Fruit fly (Drosophila melanogaster) whole organism, prepupa: Measurements from ENCODE around the gene Polr2H.

ENCODE experiments used
- Blimp-1 ChIP-seq: fragments of 200-800 bp; sonication (Bioruptor generic); optimal IDR thresholded peaks from 3 replicates; lab custom pipeline; 2017; ENCODE audit warnings: missing biosample characterization, missing genetic modification characterization, mild to moderate bottlenecking, moderate library complexity, missing genetic modification reagents
- CG10631 ChIP-seq: fragments of 200-800 bp; sonication (Bioruptor generic); optimal IDR thresholded peaks from 2 replicates; lab custom pipeline; 2016; ENCODE audit warnings: missing biosample characterization, missing genetic modification characterization
- CG10669 ChIP-seq: fragments of 200-800 bp; sonication (Bioruptor generic); optimal IDR thresholded peaks from 3 replicates; lab custom pipeline; 2018; ENCODE audit warnings: missing biosample characterization, mild to moderate bottlenecking, missing genetic modification characterization, moderate library complexity
- CG11294 ChIP-seq: fragments of 200-800 bp; sonication (Bioruptor generic); IDR thresholded peaks from 2 replicates; pipeline ENCODE4 v1.3.6; 2022; ENCODE audit warnings: missing biosample characterization, missing genetic modification characterization
- CG11762 ChIP-seq: fragments of 200-800 bp; sonication (Bioruptor generic); optimal IDR thresholded peaks from 3 replicates; lab custom pipeline; 2016; ENCODE audit warnings: missing biosample characterization, missing genetic modification characterization; ENCODE audit not compliant: insufficient read depth
- CG11902 ChIP-seq: fragments of 200-800 bp; sonication (Bioruptor generic); optimal IDR thresholded peaks from 3 replicates; lab custom pipeline; 2016; ENCODE audit warnings: missing biosample characterization, missing genetic modification characterization
- CG15336 ChIP-seq: fragments of 200-800 bp; sonication (Bioruptor generic); IDR thresholded peaks from 2 replicates; pipeline ENCODE4 v1.3.6; 2022; ENCODE audit warnings: missing biosample characterization, missing genetic modification characterization
- CG1621 ChIP-seq: fragments of 200-800 bp; sonication (Bioruptor generic); optimal IDR thresholded peaks from 3 replicates; lab custom pipeline; 2018; ENCODE audit warnings: missing biosample characterization, mild to moderate bottlenecking, missing genetic modification characterization
- CG16779 ChIP-seq: fragments of 200-800 bp; sonication (Bioruptor generic); optimal IDR thresholded peaks from 3 replicates; lab custom pipeline; 2017; ENCODE audit warnings: missing biosample characterization, mild to moderate bottlenecking, missing genetic modification characterization
- CG3032 ChIP-seq: fragments of 200-800 bp; optimal IDR thresholded peaks from 2 replicates; lab custom pipeline; 2019; ENCODE audit warnings: missing biosample characterization, mild to moderate bottlenecking, missing genetic modification characterization, moderate library complexity
- CG31627 ChIP-seq: fragments of 200-800 bp; sonication (Bioruptor generic); optimal IDR thresholded peaks from 3 replicates; lab custom pipeline; 2016; ENCODE audit warnings: missing biosample characterization, missing genetic modification characterization
- CG32006 ChIP-seq: fragments of 200-800 bp; sonication (Bioruptor generic); optimal IDR thresholded peaks from 3 replicates; lab custom pipeline; 2017; ENCODE audit warnings: missing biosample characterization, mild to moderate bottlenecking, missing genetic modification characterization
- CG34406 ChIP-seq: fragments of 200-800 bp; sonication (Bioruptor generic); optimal IDR thresholded peaks from 3 replicates; lab custom pipeline; 2016; ENCODE audit warnings: missing biosample characterization, missing genetic modification characterization
- CG4318 ChIP-seq: fragments of 200-800 bp; sonication (Bioruptor generic); optimal IDR thresholded peaks from 3 replicates; lab custom pipeline; 2017; ENCODE audit warnings: missing biosample characterization, mild to moderate bottlenecking, missing genetic modification characterization
- CG6163 ChIP-seq: fragments of 200-800 bp; sonication (Bioruptor generic); IDR thresholded peaks from 3 replicates; pipeline ENCODE4 v1.3.6; 2022; ENCODE audit warnings: missing biosample characterization, missing genetic modification characterization
- CG6276 ChIP-seq: fragments of 200-800 bp; sonication (Bioruptor generic); optimal IDR thresholded peaks from 2 replicates; lab custom pipeline; 2017; ENCODE audit warnings: missing biosample characterization, mild to moderate bottlenecking, missing genetic modification characterization
- CG6792 ChIP-seq: fragments of 200-800 bp; sonication (Bioruptor generic); optimal IDR thresholded peaks from 3 replicates; lab custom pipeline; 2016; ENCODE audit warnings: missing biosample characterization, missing genetic modification characterization
- CG6854 ChIP-seq: fragments of 200-800 bp; sonication (Bioruptor generic); optimal IDR thresholded peaks from 2 replicates; lab custom pipeline; 2017; ENCODE audit warnings: missing biosample characterization, mild to moderate bottlenecking, missing genetic modification characterization
- CG7368 ChIP-seq: fragments of 200-800 bp; sonication (Bioruptor generic); optimal IDR thresholded peaks from 3 replicates; lab custom pipeline; 2016; ENCODE audit warnings: missing biosample characterization, missing genetic modification characterization
- CG8119 ChIP-seq: fragments of 200-800 bp; sonication (Bioruptor generic); IDR thresholded peaks from 3 replicates; pipeline ENCODE4 v1.3.6; 2022; ENCODE audit warnings: missing biosample characterization, missing genetic modification characterization
- CG8319 ChIP-seq: fragments of 200-800 bp; sonication (Bioruptor generic); optimal IDR thresholded peaks from 3 replicates; lab custom pipeline; 2016; ENCODE audit warnings: missing biosample characterization, missing genetic modification characterization
- CG8632 ChIP-seq: fragments of 200-800 bp; sonication (Bioruptor generic); optimal IDR thresholded peaks from 3 replicates; lab custom pipeline; 2016; ENCODE audit warnings: missing biosample characterization, missing genetic modification characterization
- CG9139 ChIP-seq: fragments of 200-800 bp; sonication (Bioruptor generic); optimal IDR thresholded peaks from 3 replicates; lab custom pipeline; 2017; ENCODE audit warnings: missing biosample characterization, mild to moderate bottlenecking, missing genetic modification characterization
- Eip75B ChIP-seq: fragments of 200-800 bp; sonication (Bioruptor generic); optimal IDR thresholded peaks from 3 replicates; lab custom pipeline; 2016; ENCODE audit warnings: missing biosample characterization, missing genetic modification characterization
- Eip78C ChIP-seq: fragments of 200-800 bp; sonication (Bioruptor generic); peaks from one replicate; lab custom pipeline; 2016; ENCODE audit warnings: missing biosample characterization, missing genetic modification characterization
- Eip93F ChIP-seq: fragments of 200-800 bp; sonication (Bioruptor generic); optimal IDR thresholded peaks from 2 replicates; lab custom pipeline; 2016; ENCODE audit warnings: missing biosample characterization, mild to moderate bottlenecking, missing genetic modification characterization
- Ets21C ChIP-seq: fragments of 200-800 bp; sonication (Bioruptor generic); optimal IDR thresholded peaks from 3 replicates; lab custom pipeline; 2016; ENCODE audit warnings: missing biosample characterization, missing genetic modification characterization
- Ets96B ChIP-seq: fragments of 200-800 bp; optimal IDR thresholded peaks from 2 replicates; lab custom pipeline; 2019; ENCODE audit warnings: missing biosample characterization, mild to moderate bottlenecking, missing genetic modification characterization, moderate library complexity
- Gug ChIP-seq: fragments of 200-800 bp; sonication (Bioruptor generic); IDR thresholded peaks from 2 replicates; pipeline ENCODE4 v1.3.6; 2022; ENCODE audit warnings: missing biosample characterization, missing genetic modification characterization
- Hr39 ChIP-seq: fragments of 200-800 bp; sonication (Bioruptor generic); optimal IDR thresholded peaks from 2 replicates; lab custom pipeline; 2016; ENCODE audit warnings: missing biosample characterization, missing genetic modification characterization
- Hr4 ChIP-seq: fragments of 200-800 bp; sonication (Bioruptor generic); optimal IDR thresholded peaks from 3 replicates; lab custom pipeline; 2016; ENCODE audit warnings: missing biosample characterization, missing genetic modification characterization
- Lpt ChIP-seq: fragments of 200-800 bp; sonication (Bioruptor generic); optimal IDR thresholded peaks from 3 replicates; lab custom pipeline; 2016; ENCODE audit warnings: missing biosample characterization, missing genetic modification characterization
- Met ChIP-seq: fragments of 200-800 bp; sonication (Bioruptor generic); optimal IDR thresholded peaks from 3 replicates; lab custom pipeline; 2016; ENCODE audit warnings: missing biosample characterization, missing genetic modification characterization
- OdsH ChIP-seq: fragments of 200-800 bp; sonication (Bioruptor generic); optimal IDR thresholded peaks from 3 replicates; lab custom pipeline; 2016; ENCODE audit warnings: missing biosample characterization, missing genetic modification characterization
- Smox ChIP-seq: fragments of 200-800 bp; sonication (Bioruptor generic); optimal IDR thresholded peaks from 3 replicates; lab custom pipeline; 2016; ENCODE audit warnings: missing biosample characterization, missing genetic modification characterization
- Sox14 ChIP-seq: fragments of 200-800 bp; sonication (Bioruptor generic); optimal IDR thresholded peaks from 3 replicates; lab custom pipeline; 2016; ENCODE audit warnings: missing biosample characterization, missing genetic modification characterization
- Sox15 ChIP-seq: fragments of 200-800 bp; sonication (Bioruptor generic); optimal IDR thresholded peaks from 3 replicates; lab custom pipeline; 2016; ENCODE audit warnings: missing biosample characterization, missing genetic modification characterization
- achi ChIP-seq: fragments of 200-800 bp; sonication (Bioruptor generic); optimal IDR thresholded peaks from 3 replicates; lab custom pipeline; 2016; ENCODE audit warnings: missing biosample characterization, missing genetic modification characterization
- acj6 ChIP-seq: fragments of 200-800 bp; sonication (Bioruptor generic); optimal IDR thresholded peaks from 3 replicates; lab custom pipeline; 2016; ENCODE audit warnings: missing biosample characterization, missing genetic modification characterization
- cyc ChIP-seq: fragments of 200-800 bp; sonication (Bioruptor generic); optimal IDR thresholded peaks from 3 replicates; lab custom pipeline; 2016; ENCODE audit warnings: missing biosample characterization, missing genetic modification characterization
- dac ChIP-seq: fragments of 200-800 bp; sonication (Bioruptor generic); optimal IDR thresholded peaks from 2 replicates; lab custom pipeline; 2017; ENCODE audit warnings: missing biosample characterization, mild to moderate bottlenecking, missing genetic modification characterization
- dsx ChIP-seq: fragments of 200-800 bp; optimal IDR thresholded peaks from 3 replicates; lab custom pipeline; 2019; ENCODE audit warnings: missing biosample characterization, mild to moderate bottlenecking, missing genetic modification characterization, moderate library complexity; ENCODE audit not compliant: poor library complexity, severe bottlenecking
- eg ChIP-seq: fragments of 200-800 bp; sonication (Bioruptor generic); IDR thresholded peaks from 3 replicates; pipeline ENCODE4 v1.3.6; 2022; ENCODE audit warnings: missing biosample characterization, missing genetic modification characterization
- esn ChIP-seq: fragments of 200-800 bp; sonication (Bioruptor generic); optimal IDR thresholded peaks from 2 replicates; lab custom pipeline; 2016; ENCODE audit warnings: missing biosample characterization, mild to moderate bottlenecking, missing genetic modification characterization, moderate library complexity
- fkh ChIP-seq: fragments of 200-800 bp; sonication (Bioruptor generic); optimal IDR thresholded peaks from 3 replicates; lab custom pipeline; 2017; ENCODE audit warnings: missing biosample characterization, mild to moderate bottlenecking, missing genetic modification characterization, moderate library complexity
- lz ChIP-seq: fragments of 200-800 bp; sonication (Bioruptor generic); optimal IDR thresholded peaks from 3 replicates; lab custom pipeline; 2016; ENCODE audit warnings: missing biosample characterization, missing genetic modification characterization
- pdm3 ChIP-seq: fragments of 200-800 bp; sonication (Bioruptor generic); optimal IDR thresholded peaks from 3 replicates; lab custom pipeline; 2016; ENCODE audit warnings: missing biosample characterization, missing genetic modification characterization
- salr ChIP-seq, 2 experiments: fragments of 200-800 bp; sonication (Bioruptor generic); optimal IDR thresholded peaks; 3 replicates each; lab custom pipeline; 2016 to 2018; ENCODE audit warnings: missing biosample characterization in 2 of 2, missing genetic modification characterization in 2 of 2, mild to moderate bottlenecking in 1 of 2
- spab ChIP-seq: fragments of 200-800 bp; sonication (Bioruptor generic); optimal IDR thresholded peaks from 2 replicates; lab custom pipeline; 2017; ENCODE audit warnings: missing biosample characterization, mild to moderate bottlenecking, missing genetic modification characterization, missing genetic modification reagents
- ss ChIP-seq, 2 experiments: fragments of 200-800 bp; sonication (Bioruptor generic); optimal IDR thresholded peaks; 2 replicates in 1 of 2; 3 replicates in 1 of 2; lab custom pipeline; 2017 to 2018; ENCODE audit warnings: mild to moderate bottlenecking in 2 of 2, missing biosample characterization in 2 of 2, missing genetic modification characterization in 2 of 2, moderate library complexity in 1 of 2
- topi ChIP-seq: fragments of 200-800 bp; sonication (Bioruptor generic); optimal IDR thresholded peaks from 3 replicates; lab custom pipeline; 2016; ENCODE audit warnings: missing biosample characterization, missing genetic modification characterization
- vri ChIP-seq: fragments of 200-800 bp; sonication (Bioruptor generic); optimal IDR thresholded peaks from 3 replicates; lab custom pipeline; 2016; ENCODE audit warnings: missing biosample characterization, mild to moderate bottlenecking, missing genetic modification characterization

The Polr2H gene

dm6 chr3L:21728616-21729047 is at the start of gene Polr2H, which contains the start of gene CG11247:
Polr2H (plus strand) TSS chr3L:21728932.
CG11247 (minus strand) TSS chr3L:21728806.
- TF ChIP-seq dsx (GFP tag; lab: Kevin White, UChicago) (peak; percentile 58), ss (GFP tag; optimal IDR thresholded peaks at IDR 0.05; lab: Kevin White, UChicago) (peak; percentile 29 to 60), Blimp-1 (GFP tag; lab: Kevin White, UChicago) (peak; percentile 48), fkh (peak; percentile 79), CG4318 (GFP tag; lab: Kevin White, UChicago) (peak; percentile 84), spab (GFP tag; lab: Kevin White, UChicago) (peak; percentile 52), CG1621 (tag; lab: Kevin White, UChicago) (peak; percentile 66), Eip93F (GFP tag; lab: Kevin White, UChicago) (peak; percentile 31), Eip78C (GFP tag; lab: Kevin White, UChicago) (peak; percentile 93), Hr39 (GFP tag; lab: Kevin White, UChicago) (peak; percentile 97), CG16779 (tag; lab: Kevin White, UChicago) (no peak), OdsH (GFP tag; lab: Kevin White, UChicago) (peak; percentile 93), vri (GFP tag; lab: Kevin White, UChicago) (peak; percentile 70), CG8632 (GFP tag; lab: Kevin White, UChicago) (peak; percentile 63), CG8119 (GFP tag; lab: Robert Waterston, UW) (peak; percentile 76), Met (peak; percentile 89), esn (GFP tag; lab: Kevin White, UChicago) (peak; percentile 92), CG6276 (GFP tag; lab: Kevin White, UChicago) (no peak), CG31627 (GFP tag; lab: Kevin White, UChicago) (peak; percentile 97), CG11762 (peak; percentile 70), CG3032 (peak; percentile 88), Eip75B (GFP tag; lab: Kevin White, UChicago) (peak; percentile 88), topi (GFP tag; lab: Kevin White, UChicago) (peak; percentile 88), CG6792 (GFP tag; lab: Kevin White, UChicago) (peak; percentile 83), Ets21C (peak; percentile 94), CG11902 (GFP tag; lab: Kevin White, UChicago) (peak; percentile 93), Sox15 (GFP tag; lab: Kevin White, UChicago) (peak; percentile 95), CG9139 (GFP tag; lab: Kevin White, UChicago) (peak; percentile 11), Ets96B (tag; lab: Kevin White, UChicago) (peak; percentile 78), Lpt (peak; percentile 76), acj6 (peak; percentile 93), CG8319 (GFP tag; lab: Kevin White, UChicago) (peak; percentile 80), CG10631 (GFP tag; lab: Kevin White, UChicago) (peak; percentile 91), CG34406 (GFP tag; lab: Kevin White, UChicago) (peak; percentile 79), CG7368 (GFP tag; lab: Kevin White, UChicago) (peak; percentile 80), Hr4 (GFP tag; lab: Kevin White, UChicago) (peak; percentile 95), achi (GFP tag; lab: Kevin White, UChicago) (peak; percentile 89), CG6854 (GFP tag; lab: Kevin White, UChicago) (no peak), lz (GFP tag; lab: Kevin White, UChicago) (peak; percentile 94), eg (GFP tag; lab: Robert Waterston, UW) (peak; percentile 87), cyc (GFP tag; lab: Kevin White, UChicago) (peak; percentile 96), CG15336 (GFP tag; lab: Robert Waterston, UW) (peak; percentile 73), Gug (peak; percentile 88), Smox (peak; percentile 86), Sox14 (peak; percentile 92), dac (peak; percentile 80), salr (GFP tag; optimal IDR thresholded peaks at IDR 0.05; lab: Kevin White, UChicago) (peak; percentile 70 to 75), CG10669 (GFP tag; lab: Kevin White, UChicago) (peak; percentile 73), CG32006 (GFP tag; lab: Kevin White, UChicago) (peak; percentile 88), pdm3 (GFP tag; lab: Kevin White, UChicago) (peak; percentile 90), CG11294 (GFP tag; lab: Robert Waterston, UW) (peak; percentile 79; the same call in 1 of the 2 replicates), CG6163 (GFP tag; lab: Robert Waterston, UW) (peak; percentile 92)
